Worm (Caenorhabditis elegans) whole organism, midembryonic: ENCODE data around the gene K07D4.6.

Experiments
- T22C8.4 ChIP-seq: fragments of 200-800 bp; sonication (Bioruptor generic); IDR thresholded peaks from 2 replicates; pipeline ENCODE4 v1.3.6; 2022; ENCODE audit warnings: missing genetic modification characterization, missing compliant biosample characterization
- flt-1 ChIP-seq: fragments of 200-800 bp; sonication (Bioruptor generic); IDR thresholded peaks from 2 replicates; pipeline ENCODE4 v1.3.6; 2022; ENCODE audit warnings: missing genetic modification characterization, missing compliant biosample characterization
- med-1 ChIP-seq: sonication (generic microtip); optimal IDR thresholded peaks from 2 replicates; lab custom pipeline; 2017; ENCODE audit warnings: missing genetic modification characterization, mild to moderate bottlenecking, missing compliant biosample characterization, antibody characterized with exemption, missing genetic modification reagents; ENCODE audit not compliant: insufficient read depth

- TF ChIP-seq med-1 (no peak), flt-1 (GFP tag; lab: Robert Waterston, UW) (no peak), T22C8.4 (no peak)
Observed at ce11 chrII:3978198-3978597, 40.3 kb downstream of the K07D4.6 start.
